Worm (Caenorhabditis elegans) whole organism, L4 larva: ENCODE measurements around the gene col-107.

Source experiments
- ceh-62 ChIP-seq: sonication (generic microtip); optimal IDR thresholded peaks from 2 replicates; lab custom pipeline; 2017; ENCODE audit warnings: missing biosample characterization, missing genetic modification characterization
- daf-8 ChIP-seq: fragments of 200-800 bp; sonication (Bioruptor generic); IDR thresholded peaks from 2 replicates; pipeline ENCODE4 v1.3.6; 2022; ENCODE audit warnings: missing genetic modification characterization, missing compliant biosample characterization

- TF ChIP-seq ceh-62 (no peak), daf-8 (GFP tag; lab: Robert Waterston, UW) (no peak)
Observed at ce11 chrIV:1595802-1596201, 47.3 kb downstream of the col-107 start, which contains the start of gene npp-8.
